Fruit fly (Drosophila melanogaster) whole organism, embryonic: ENCODE measurements around the gene vvl.

Experiments
- BtbVII ChIP-seq: fragments of 200-800 bp; sonication (Bioruptor generic); optimal IDR thresholded peaks from 3 replicates; lab custom pipeline; 2017; ENCODE audit warnings: missing biosample characterization, mild to moderate bottlenecking, missing genetic modification characterization
- C15 ChIP-seq: fragments of 200-800 bp; sonication (Bioruptor generic); IDR thresholded peaks from 3 replicates; pipeline ENCODE4 v1.3.6; 2022; ENCODE audit warnings: missing biosample characterization, missing genetic modification characterization
- CG10274 ChIP-seq: fragments of 200-800 bp; sonication (Bioruptor generic); optimal IDR thresholded peaks from 3 replicates; lab custom pipeline; 2017; ENCODE audit warnings: missing biosample characterization, mild to moderate bottlenecking, missing genetic modification characterization
- CG11456 ChIP-seq: fragments of 200-800 bp; sonication (Bioruptor generic); IDR thresholded peaks from 3 replicates; pipeline ENCODE4 v1.3.6; 2022; ENCODE audit warnings: missing biosample characterization, missing genetic modification characterization
- CG11504 ChIP-seq: fragments of 200-800 bp; sonication (Bioruptor generic); optimal IDR thresholded peaks from 3 replicates; lab custom pipeline; 2019; ENCODE audit warnings: missing biosample characterization, mild to moderate bottlenecking, missing genetic modification characterization, moderate library complexity
- CG12236 ChIP-seq: fragments of 200-800 bp; sonication (Bioruptor generic); optimal IDR thresholded peaks from 2 replicates; lab custom pipeline; 2016; ENCODE audit warnings: missing biosample characterization, missing genetic modification characterization
- CG12391 ChIP-seq: fragments of 200-800 bp; sonication (Bioruptor generic); optimal IDR thresholded peaks from 3 replicates; lab custom pipeline; 2018; ENCODE audit warnings: missing biosample characterization, mild to moderate bottlenecking, missing genetic modification characterization, moderate library complexity
- CG13296 ChIP-seq: fragments of 200-800 bp; sonication (Bioruptor generic); optimal IDR thresholded peaks from 3 replicates; lab custom pipeline; 2018; ENCODE audit warnings: missing biosample characterization, mild to moderate bottlenecking, missing genetic modification characterization
- CG16815 ChIP-seq: fragments of 200-800 bp; sonication (Bioruptor generic); optimal IDR thresholded peaks from 3 replicates; lab custom pipeline; 2017; ENCODE audit warnings: missing biosample characterization, mild to moderate bottlenecking, missing genetic modification characterization
- CG17568 ChIP-seq: fragments of 200-800 bp; sonication (Bioruptor generic); optimal IDR thresholded peaks from 2 replicates; lab custom pipeline; 2018; ENCODE audit warnings: missing biosample characterization, mild to moderate bottlenecking, missing genetic modification characterization, moderate library complexity
- CG18619 ChIP-seq: fragments of 200-800 bp; sonication (Bioruptor generic); optimal IDR thresholded peaks from 3 replicates; lab custom pipeline; 2017; ENCODE audit warnings: missing biosample characterization, mild to moderate bottlenecking, missing genetic modification characterization
- CG32772 ChIP-seq: fragments of 200-800 bp; sonication (Bioruptor generic); IDR thresholded peaks from 2 replicates; pipeline ENCODE4 v1.3.6; 2022; ENCODE audit warnings: missing biosample characterization, missing genetic modification characterization
- CG3281 ChIP-seq: fragments of 200-800 bp; sonication (Bioruptor generic); optimal IDR thresholded peaks from 3 replicates; lab custom pipeline; 2017; ENCODE audit warnings: missing biosample characterization, mild to moderate bottlenecking, missing genetic modification characterization
- CG33213 ChIP-seq: fragments of 200-800 bp; sonication (Bioruptor generic); optimal IDR thresholded peaks from 3 replicates; lab custom pipeline; 2016; ENCODE audit warnings: missing biosample characterization, missing genetic modification characterization
- CG33557 ChIP-seq: fragments of 200-800 bp; sonication (Bioruptor generic); optimal IDR thresholded peaks from 2 replicates; lab custom pipeline; 2019; ENCODE audit warnings: missing biosample characterization, mild to moderate bottlenecking, missing genetic modification characterization, moderate library complexity
- CG5180 ChIP-seq: fragments of 200-800 bp; sonication (Bioruptor generic); optimal IDR thresholded peaks from 3 replicates; lab custom pipeline; 2017; ENCODE audit warnings: missing biosample characterization, missing genetic modification characterization, mild to moderate bottlenecking, moderate library complexity, missing genetic modification reagents
- CG6791 ChIP-seq: fragments of 200-800 bp; sonication (Bioruptor generic); IDR thresholded peaks from 3 replicates; pipeline ENCODE4 v1.3.6; 2022; ENCODE audit warnings: missing biosample characterization, missing genetic modification characterization; ENCODE audit not compliant: partially characterized antibody
- CG8089 ChIP-seq: fragments of 200-800 bp; sonication (Bioruptor generic); optimal IDR thresholded peaks from 3 replicates; lab custom pipeline; 2016; ENCODE audit warnings: missing biosample characterization, missing genetic modification characterization
- CG9797 ChIP-seq: fragments of 200-800 bp; sonication (Bioruptor generic); optimal IDR thresholded peaks from 3 replicates; lab custom pipeline; 2018; ENCODE audit warnings: missing biosample characterization, mild to moderate bottlenecking, missing genetic modification characterization
- E2f1 ChIP-seq: fragments of 200-800 bp; sonication (Bioruptor generic); IDR thresholded peaks from 2 replicates; pipeline ENCODE4 v1.3.6; 2022; ENCODE audit warnings: missing biosample characterization, missing genetic modification characterization
- Ets97D ChIP-seq: fragments of 200-800 bp; sonication (Bioruptor generic); optimal IDR thresholded peaks from 3 replicates; lab custom pipeline; 2016; ENCODE audit warnings: missing biosample characterization, missing genetic modification characterization
- Hmx ChIP-seq: fragments of 200-800 bp; sonication (Bioruptor generic); optimal IDR thresholded peaks from 2 replicates; lab custom pipeline; 2016; ENCODE audit warnings: missing biosample characterization, missing genetic modification characterization
- Jarid2 ChIP-seq: fragments of 200-800 bp; sonication (Bioruptor generic); optimal IDR thresholded peaks from 3 replicates; lab custom pipeline; 2017; ENCODE audit warnings: mild to moderate bottlenecking, missing biosample characterization, missing genetic modification reagents, missing genetic modification characterization
- Lhr ChIP-seq: fragments of 200-800 bp; sonication (Bioruptor generic); optimal IDR thresholded peaks from 3 replicates; lab custom pipeline; 2017; ENCODE audit warnings: mild to moderate bottlenecking, missing biosample characterization, missing genetic modification reagents, missing genetic modification characterization
- Nf-YC ChIP-seq: fragments of 200-800 bp; optimal IDR thresholded peaks from 3 replicates; lab custom pipeline; 2019; ENCODE audit warnings: missing biosample characterization, mild to moderate bottlenecking, missing genetic modification characterization, moderate library complexity
- Side ChIP-seq: fragments of 200-800 bp; sonication (Bioruptor generic); optimal IDR thresholded peaks from 2 replicates; lab custom pipeline; 2016; ENCODE audit warnings: missing biosample characterization, missing genetic modification characterization
- ara ChIP-seq: fragments of 200-800 bp; sonication (Bioruptor generic); IDR thresholded peaks from 2 replicates; pipeline ENCODE4 v1.3.6; 2022; ENCODE audit warnings: missing biosample characterization, missing genetic modification characterization
- ase ChIP-seq: fragments of 200-800 bp; sonication (Bioruptor generic); IDR thresholded peaks from 3 replicates; pipeline ENCODE4 v1.3.6; 2022; ENCODE audit warnings: missing biosample characterization, missing genetic modification characterization
- btn ChIP-seq: fragments of 200-800 bp; sonication (Bioruptor generic); optimal IDR thresholded peaks from 2 replicates; lab custom pipeline; 2016; ENCODE audit warnings: missing biosample characterization, missing genetic modification characterization
- cad ChIP-seq: fragments of >200 bp; optimal IDR thresholded peaks from 2 replicates; lab custom pipeline; 2017; ENCODE audit warnings: missing biosample characterization, missing genetic modification characterization
- chinmo ChIP-seq: fragments of 200-800 bp; sonication (Bioruptor generic); IDR thresholded peaks from 4 replicates; pipeline ENCODE4 v1.3.6; 2022; ENCODE audit warnings: missing biosample characterization, missing genetic modification characterization; ENCODE audit not compliant: partially characterized antibody
- chm ChIP-seq: fragments of 200-800 bp; sonication (Bioruptor generic); IDR thresholded peaks from 2 replicates; pipeline ENCODE4 v1.3.6; 2022; ENCODE audit warnings: missing biosample characterization, missing genetic modification characterization
- disco-r ChIP-seq: fragments of 200-800 bp; sonication (Bioruptor generic); optimal IDR thresholded peaks from 2 replicates; lab custom pipeline; 2016; ENCODE audit warnings: missing biosample characterization, missing genetic modification characterization
- dmrt11E ChIP-seq: fragments of 200-800 bp; sonication (Bioruptor generic); optimal IDR thresholded peaks from 3 replicates; lab custom pipeline; 2018; ENCODE audit warnings: missing biosample characterization, mild to moderate bottlenecking, missing genetic modification characterization, moderate library complexity
- emc ChIP-seq: fragments of 200-800 bp; sonication (Bioruptor generic); optimal IDR thresholded peaks from 2 replicates; lab custom pipeline; 2016; ENCODE audit warnings: missing biosample characterization, missing genetic modification characterization
- eyg ChIP-seq: fragments of 200-800 bp; sonication (Bioruptor generic); optimal IDR thresholded peaks from 3 replicates; lab custom pipeline; 2016; ENCODE audit warnings: missing biosample characterization, missing genetic modification characterization
- jumu ChIP-seq: fragments of 200-800 bp; sonication (Bioruptor generic); optimal IDR thresholded peaks from 3 replicates; lab custom pipeline; 2016; ENCODE audit warnings: missing biosample characterization, missing genetic modification characterization
- maf-S ChIP-seq: fragments of 200-800 bp; sonication (Bioruptor generic); optimal IDR thresholded peaks from 2 replicates; lab custom pipeline; 2016; ENCODE audit warnings: missing biosample characterization, missing genetic modification characterization
- pb ChIP-seq: fragments of 200-800 bp; sonication (Bioruptor generic); optimal IDR thresholded peaks from 3 replicates; lab custom pipeline; 2016; ENCODE audit warnings: missing biosample characterization, missing genetic modification characterization
- pfk ChIP-seq: fragments of 200-800 bp; sonication (Bioruptor generic); optimal IDR thresholded peaks from 2 replicates; lab custom pipeline; 2018; ENCODE audit warnings: missing biosample characterization, mild to moderate bottlenecking, missing genetic modification characterization, moderate library complexity
- phol ChIP-seq: fragments of 200-800 bp; sonication (Bioruptor generic); optimal IDR thresholded peaks from 3 replicates; lab custom pipeline; 2018; ENCODE audit warnings: missing biosample characterization, mild to moderate bottlenecking, missing genetic modification characterization, moderate library complexity
- scrt ChIP-seq: fragments of 200-800 bp; sonication (Bioruptor generic); optimal IDR thresholded peaks from 2 replicates; lab custom pipeline; 2018; ENCODE audit warnings: missing biosample characterization, mild to moderate bottlenecking, missing genetic modification characterization, moderate library complexity
- slou ChIP-seq: fragments of 200-800 bp; sonication (Bioruptor generic); optimal IDR thresholded peaks from 3 replicates; lab custom pipeline; 2016; ENCODE audit warnings: missing biosample characterization, missing genetic modification characterization
- sr ChIP-seq: fragments of 200-800 bp; sonication (Bioruptor generic); IDR thresholded peaks from 3 replicates; pipeline ENCODE4 v1.3.6; 2022; ENCODE audit warnings: missing biosample characterization, missing genetic modification characterization
- ssp ChIP-seq: fragments of 200-800 bp; sonication (Bioruptor generic); IDR thresholded peaks from 2 replicates; pipeline ENCODE4 v1.3.6; 2022; ENCODE audit warnings: missing biosample characterization, missing genetic modification characterization
- yki ChIP-seq: fragments of >200 bp; optimal IDR thresholded peaks from 3 replicates; lab custom pipeline; 2018
- z ChIP-seq: fragments of 200-800 bp; sonication (Bioruptor generic); IDR thresholded peaks from 3 replicates; pipeline ENCODE4 v1.3.6; 2022; ENCODE audit warnings: missing biosample characterization, missing genetic modification characterization
- zf30C ChIP-seq: fragments of 200-800 bp; sonication (Bioruptor generic); optimal IDR thresholded peaks from 3 replicates; lab custom pipeline; 2018; ENCODE audit warnings: missing biosample characterization, mild to moderate bottlenecking, missing genetic modification characterization
- zfh1 ChIP-seq: fragments of 200-800 bp; sonication (Bioruptor generic); IDR thresholded peaks from 3 replicates; pipeline ENCODE4 v1.3.6; 2022; ENCODE audit warnings: missing biosample characterization, missing genetic modification characterization
- zfh2 ChIP-seq: fragments of 200-800 bp; sonication (Bioruptor generic); optimal IDR thresholded peaks from 2 replicates; lab custom pipeline; 2016; ENCODE audit warnings: missing biosample characterization, missing genetic modification characterization

The vvl gene

dm6 chr3L:6752278-6753096, 37.5 kb upstream of the vvl start, which contains the start of the genes velo and Sbds:
velo (minus strand) TSS chr3L:6752752.
Sbds (plus strand) TSS chr3L:6752913.
- TF ChIP-seq Ets97D, result peak; percentile 79
- TF ChIP-seq CG5180 (GFP tag; lab: Kevin White, UChicago), result no peak
- TF ChIP-seq phol (tag; lab: Kevin White, UChicago), result peak; percentile 99
- peak; percentile 32 for TF ChIP-seq CG9797 (GFP tag; lab: Kevin White, UChicago)
- peak; percentile 67 for TF ChIP-seq Nf-YC
- peak; percentile 9 for TF ChIP-seq dmrt11E (tag; lab: Kevin White, UChicago)
- TF ChIP-seq CG11456 (GFP tag; lab: Robert Waterston, UW), result peak; percentile 69; the same call in 2 of the 3 replicates
- no peak for TF ChIP-seq C15 (GFP tag; lab: Robert Waterston, UW)
- peak; percentile 3 for TF ChIP-seq zfh2
- TF ChIP-seq Lhr, result peak; percentile 38
- TF ChIP-seq btn (GFP tag; lab: Kevin White, UChicago), result no peak
- TF ChIP-seq CG33557, result peak; percentile 39
- no peak for TF ChIP-seq CG8089 (GFP tag; lab: Kevin White, UChicago)
- TF ChIP-seq zf30C, result no peak
- no peak for TF ChIP-seq jumu (GFP tag; lab: Kevin White, UChicago)
- TF ChIP-seq CG16815 (GFP tag; lab: Kevin White, UChicago), result no peak
- peak; percentile 51 for TF ChIP-seq CG3281 (GFP tag; lab: Kevin White, UChicago)
- TF ChIP-seq CG13296 (GFP tag; lab: Kevin White, UChicago), result peak; percentile 61
- TF ChIP-seq CG12236 (GFP tag; lab: Kevin White, UChicago), result no peak
- TF ChIP-seq maf-S (GFP tag; lab: Kevin White, UChicago), result no peak
- TF ChIP-seq scrt (GFP tag; lab: Kevin White, UChicago), result peak; percentile 23
- TF ChIP-seq pfk (GFP tag; lab: Kevin White, UChicago), result peak; percentile 13
- TF ChIP-seq CG10274, result no peak
- TF ChIP-seq ssp, result no peak
- TF ChIP-seq pb (GFP tag; lab: Kevin White, UChicago), result peak; percentile 45
- TF ChIP-seq CG12391, result peak; percentile 72
- TF ChIP-seq zfh1 (GFP tag; lab: Robert Waterston, UW), result no peak
- TF ChIP-seq ara (GFP tag; lab: Robert Waterston, UW), result no peak
- peak; percentile 29 for TF ChIP-seq Side (GFP tag; lab: Kevin White, UChicago)
- TF ChIP-seq yki (lab: Kevin White, UChicago), result no peak
- TF ChIP-seq slou, result no peak
- TF ChIP-seq emc (GFP tag; lab: Kevin White, UChicago), result no peak
- no peak for TF ChIP-seq E2f1 (GFP tag; lab: Robert Waterston, UW)
- no peak for TF ChIP-seq disco-r (GFP tag; lab: Kevin White, UChicago)
- no peak for TF ChIP-seq Jarid2 (GFP tag; lab: Kevin White, UChicago)
- TF ChIP-seq eyg (GFP tag; lab: Kevin White, UChicago), result no peak
- peak; percentile 76 for TF ChIP-seq CG6791 (GFP tag; lab: Robert Waterston, UW)
- peak; percentile 43; the same call in 1 of the 2 replicates for TF ChIP-seq chm (GFP tag; lab: Robert Waterston, UW)
- TF ChIP-seq chinmo, result 0 out of 4 replicates have a peak, but pooled peaks have one; percentile 65
- TF ChIP-seq CG17568 (GFP tag; lab: Kevin White, UChicago), result no peak
- no peak for TF ChIP-seq ase (GFP tag; lab: Robert Waterston, UW)
- TF ChIP-seq z (GFP tag; lab: Robert Waterston, UW), result no peak
- peak; percentile 2 for TF ChIP-seq BtbVII (GFP tag; lab: Kevin White, UChicago)
- peak; percentile 36; the same call in 1 of the 2 replicates for TF ChIP-seq CG32772
- no peak for TF ChIP-seq cad (GFP tag; lab: Kevin White, UChicago)
- TF ChIP-seq CG11504 (tag; lab: Kevin White, UChicago), result peak; percentile 6
- TF ChIP-seq sr (GFP tag; lab: Robert Waterston, UW), result no peak
- no peak for TF ChIP-seq CG18619 (GFP tag; lab: Kevin White, UChicago)
- no peak for TF ChIP-seq Hmx (GFP tag; lab: Kevin White, UChicago)
- peak; percentile 3 for TF ChIP-seq CG33213 (GFP tag; lab: Kevin White, UChicago)
